Fruit fly (Drosophila melanogaster) whole organism, embryonic: Measurements from ENCODE around the gene Xport-B.

Experiments used
- Ada2b ChIP-seq: fragments of 200-800 bp; sonication (Bioruptor generic); IDR thresholded peaks from 2 replicates; pipeline ENCODE4 v1.3.6; 2022; ENCODE audit warnings: missing biosample characterization, missing genetic modification characterization
- Antp ChIP-seq: fragments of 200-800 bp; sonication (Bioruptor generic); optimal IDR thresholded peaks from 3 replicates; lab custom pipeline; 2016; ENCODE audit warnings: missing biosample characterization, missing genetic modification characterization
- Atf6 ChIP-seq: fragments of 200-800 bp; sonication (Bioruptor generic); IDR thresholded peaks from 2 replicates; pipeline ENCODE4 v1.3.6; 2022; ENCODE audit warnings: missing biosample characterization, missing genetic modification characterization
- BtbVII ChIP-seq: fragments of 200-800 bp; sonication (Bioruptor generic); optimal IDR thresholded peaks from 3 replicates; lab custom pipeline; 2017; ENCODE audit warnings: missing biosample characterization, mild to moderate bottlenecking, missing genetic modification characterization
- CG1024 ChIP-seq: fragments of 200-800 bp; sonication (Bioruptor generic); IDR thresholded peaks from 2 replicates; pipeline ENCODE4 v1.3.6; 2022; ENCODE audit warnings: missing biosample characterization, missing genetic modification characterization
- CG10543 ChIP-seq: fragments of 200-800 bp; sonication (Bioruptor generic); optimal IDR thresholded peaks from 3 replicates; lab custom pipeline; 2017; ENCODE audit warnings: missing biosample characterization, mild to moderate bottlenecking, missing genetic modification characterization, moderate library complexity
- CG10959 ChIP-seq: fragments of 200-800 bp; sonication (Bioruptor generic); IDR thresholded peaks from 2 replicates; pipeline ENCODE4 v1.3.6; 2022; ENCODE audit warnings: missing biosample characterization, missing genetic modification characterization
- CG11247 ChIP-seq: fragments of 200-800 bp; sonication (Bioruptor generic); IDR thresholded peaks from 2 replicates; pipeline ENCODE4 v1.3.6; 2022; ENCODE audit warnings: missing biosample characterization, missing genetic modification characterization
- CG11398 ChIP-seq: fragments of 200-800 bp; sonication (Bioruptor generic); optimal IDR thresholded peaks from 2 replicates; lab custom pipeline; 2016; ENCODE audit warnings: missing biosample characterization, missing genetic modification characterization
- CG11560 ChIP-seq: fragments of 200-800 bp; sonication (Bioruptor generic); IDR thresholded peaks from 3 replicates; pipeline ENCODE4 v1.3.6; 2022; ENCODE audit warnings: missing biosample characterization, missing genetic modification characterization
- CG12299 ChIP-seq: fragments of 200-800 bp; sonication (Bioruptor generic); optimal IDR thresholded peaks from 2 replicates; lab custom pipeline; 2018; ENCODE audit warnings: missing biosample characterization, mild to moderate bottlenecking, missing genetic modification characterization
- CG12769 ChIP-seq: fragments of 200-800 bp; sonication (Bioruptor generic); optimal IDR thresholded peaks from 2 replicates; lab custom pipeline; 2019; ENCODE audit warnings: missing biosample characterization, mild to moderate bottlenecking, missing genetic modification characterization, moderate library complexity
- CG13287 ChIP-seq: fragments of 200-800 bp; sonication (Bioruptor generic); IDR thresholded peaks from 2 replicates; pipeline ENCODE4 v1.3.6; 2022; ENCODE audit warnings: missing biosample characterization, missing genetic modification characterization; ENCODE audit not compliant: partially characterized antibody
- CG13424 ChIP-seq: fragments of 200-800 bp; sonication (Bioruptor generic); optimal IDR thresholded peaks from 2 replicates; lab custom pipeline; 2019; ENCODE audit warnings: missing biosample characterization, mild to moderate bottlenecking, missing genetic modification characterization, moderate library complexity
- CG14014 ChIP-seq: fragments of 200-800 bp; sonication (Bioruptor generic); IDR thresholded peaks from 2 replicates; pipeline ENCODE4 v1.3.6; 2022; ENCODE audit warnings: missing biosample characterization, missing genetic modification characterization
- CG14441 ChIP-seq: fragments of 200-800 bp; sonication (Bioruptor generic); IDR thresholded peaks from 2 replicates; pipeline ENCODE4 v1.3.6; 2022; ENCODE audit warnings: missing biosample characterization, missing genetic modification characterization
- CG15269 ChIP-seq: fragments of 200-800 bp; sonication (Bioruptor generic); optimal IDR thresholded peaks from 2 replicates; lab custom pipeline; 2018; ENCODE audit warnings: missing biosample characterization, mild to moderate bottlenecking, missing genetic modification characterization, moderate library complexity
- CG17802 ChIP-seq: fragments of 200-800 bp; sonication (Bioruptor generic); optimal IDR thresholded peaks from 2 replicates; lab custom pipeline; 2018; ENCODE audit warnings: missing biosample characterization, mild to moderate bottlenecking, missing genetic modification characterization, moderate library complexity
- CG2120 ChIP-seq: fragments of 200-800 bp; sonication (Bioruptor generic); optimal IDR thresholded peaks from 3 replicates; lab custom pipeline; 2016; ENCODE audit warnings: missing biosample characterization, missing genetic modification characterization
- CG2199 ChIP-seq: fragments of 200-800 bp; sonication (Bioruptor generic); IDR thresholded peaks from 3 replicates; pipeline ENCODE4 v1.3.6; 2022; ENCODE audit warnings: missing biosample characterization, missing genetic modification characterization
- CG32532 ChIP-seq: fragments of 200-800 bp; sonication (Bioruptor generic); IDR thresholded peaks from 2 replicates; pipeline ENCODE4 v1.3.6; 2022; ENCODE audit warnings: missing biosample characterization, missing genetic modification characterization
- CG6175 ChIP-seq: fragments of 200-800 bp; sonication (Bioruptor generic); IDR thresholded peaks from 3 replicates; pipeline ENCODE4 v1.3.6; 2022; ENCODE audit warnings: missing biosample characterization, missing genetic modification characterization
- CG9932 ChIP-seq: fragments of 200-800 bp; sonication (Bioruptor generic); IDR thresholded peaks from 2 replicates; pipeline ENCODE4 v1.3.6; 2022; ENCODE audit warnings: missing biosample characterization, missing genetic modification characterization
- CrebB ChIP-seq: fragments of 200-800 bp; sonication (Bioruptor generic); optimal IDR thresholded peaks from 3 replicates; lab custom pipeline; 2018; ENCODE audit warnings: missing biosample characterization, mild to moderate bottlenecking, missing genetic modification characterization
- Elba2 ChIP-seq: fragments of 200-800 bp; sonication (Bioruptor generic); optimal IDR thresholded peaks from 3 replicates; lab custom pipeline; 2016; ENCODE audit warnings: missing biosample characterization, missing genetic modification characterization
- Fer1 ChIP-seq: fragments of 200-800 bp; sonication (Bioruptor generic); optimal IDR thresholded peaks from 2 replicates; lab custom pipeline; 2017; ENCODE audit warnings: missing biosample characterization, mild to moderate bottlenecking, missing genetic modification characterization
- MTF-1 ChIP-seq: fragments of 200-800 bp; sonication (Bioruptor generic); optimal IDR thresholded peaks from 2 replicates; lab custom pipeline; 2018; ENCODE audit warnings: missing biosample characterization, mild to moderate bottlenecking, missing genetic modification characterization, borderline replicate concordance
- Meics ChIP-seq: fragments of 200-800 bp; sonication (Bioruptor generic); optimal IDR thresholded peaks from 2 replicates; lab custom pipeline; 2017; ENCODE audit warnings: missing biosample characterization, mild to moderate bottlenecking, missing genetic modification characterization
- Nf-YC ChIP-seq: fragments of 200-800 bp; optimal IDR thresholded peaks from 3 replicates; lab custom pipeline; 2019; ENCODE audit warnings: missing biosample characterization, mild to moderate bottlenecking, missing genetic modification characterization, moderate library complexity
- Pdp1 ChIP-seq, 2 experiments: fragments of 200-800 bp; sonication (Bioruptor generic); optimal IDR thresholded peaks; 3 replicates each; lab custom pipeline; 2016; ENCODE audit warnings: missing biosample characterization in 2 of 2, missing genetic modification characterization in 2 of 2, mild to moderate bottlenecking in 1 of 2, moderate library complexity in 1 of 2
- Rfx ChIP-seq: fragments of 200-800 bp; sonication (Bioruptor generic); IDR thresholded peaks from 2 replicates; pipeline ENCODE4 v1.3.6; 2022; ENCODE audit warnings: missing biosample characterization, missing genetic modification characterization
- Ssrp ChIP-seq: fragments of 200-800 bp; sonication (Bioruptor generic); optimal IDR thresholded peaks from 2 replicates; lab custom pipeline; 2018; ENCODE audit warnings: missing biosample characterization, mild to moderate bottlenecking, missing genetic modification characterization, moderate library complexity
- YL-1 ChIP-seq: fragments of 200-800 bp; sonication (Bioruptor generic); optimal IDR thresholded peaks from 3 replicates; lab custom pipeline; 2017; ENCODE audit warnings: missing biosample characterization, mild to moderate bottlenecking, missing genetic modification characterization
- caup ChIP-seq: fragments of 200-800 bp; sonication (Bioruptor generic); optimal IDR thresholded peaks from 3 replicates; lab custom pipeline; 2017; ENCODE audit warnings: missing biosample characterization, mild to moderate bottlenecking, missing genetic modification characterization, moderate library complexity; ENCODE audit not compliant: severe bottlenecking
- chinmo ChIP-seq: fragments of 200-800 bp; sonication (Bioruptor generic); IDR thresholded peaks from 4 replicates; pipeline ENCODE4 v1.3.6; 2022; ENCODE audit warnings: missing biosample characterization, missing genetic modification characterization; ENCODE audit not compliant: partially characterized antibody
- danr ChIP-seq: fragments of 200-800 bp; sonication (Bioruptor generic); IDR thresholded peaks from 2 replicates; pipeline ENCODE4 v1.3.6; 2022; ENCODE audit warnings: missing biosample characterization, missing genetic modification characterization
- dpn ChIP-seq, 2 experiments: fragments of 200-800 bp; sonication (Bioruptor generic); optimal IDR thresholded peaks; 3 replicates each; lab custom pipeline; 2016; ENCODE audit warnings: missing biosample characterization in 2 of 2, missing genetic modification characterization in 2 of 2
- dysf ChIP-seq: fragments of 200-800 bp; sonication (Bioruptor generic); IDR thresholded peaks from 3 replicates; pipeline ENCODE4 v1.3.6; 2022; ENCODE audit warnings: missing biosample characterization, missing genetic modification characterization
- ftz-f1 ChIP-seq: fragments of 200-800 bp; sonication (Bioruptor generic); optimal IDR thresholded peaks from 2 replicates; lab custom pipeline; 2016; ENCODE audit warnings: missing biosample characterization, missing genetic modification characterization
- gce ChIP-seq: fragments of 200-800 bp; sonication (Bioruptor generic); IDR thresholded peaks from 3 replicates; pipeline ENCODE4 v1.3.6; 2022; ENCODE audit warnings: missing biosample characterization, missing genetic modification characterization
- gfzf ChIP-seq: fragments of 200-800 bp; sonication (Bioruptor generic); optimal IDR thresholded peaks from 2 replicates; lab custom pipeline; 2016; ENCODE audit warnings: missing biosample characterization, mild to moderate bottlenecking, missing genetic modification characterization, moderate library complexity
- grau ChIP-seq: fragments of 200-800 bp; optimal IDR thresholded peaks from 3 replicates; lab custom pipeline; 2019; ENCODE audit warnings: missing biosample characterization, mild to moderate bottlenecking, missing genetic modification characterization, moderate library complexity
- insv ChIP-seq, 2 experiments: fragments of 200-800 bp; sonication (Bioruptor generic); optimal IDR thresholded peaks; 3 replicates each; lab custom pipeline; 2016 to 2018; ENCODE audit warnings: missing biosample characterization in 2 of 2, missing genetic modification characterization in 2 of 2
- lilli ChIP-seq: fragments of 200-800 bp; sonication (Bioruptor generic); optimal IDR thresholded peaks from 3 replicates; lab custom pipeline; 2016; ENCODE audit warnings: missing biosample characterization, missing genetic modification characterization
- mam ChIP-seq: fragments of 200-800 bp; sonication (Bioruptor generic); optimal IDR thresholded peaks from 3 replicates; lab custom pipeline; 2016; ENCODE audit warnings: missing biosample characterization, missing genetic modification characterization
- ranshi ChIP-seq: fragments of 200-800 bp; sonication (Bioruptor generic); IDR thresholded peaks from 2 replicates; pipeline ENCODE4 v1.3.6; 2022; ENCODE audit warnings: missing biosample characterization, missing genetic modification characterization
- sob ChIP-seq: fragments of 200-800 bp; sonication (Bioruptor generic); IDR thresholded peaks from 2 replicates; pipeline ENCODE4 v1.3.6; 2022; ENCODE audit warnings: missing biosample characterization, missing genetic modification characterization
- sr ChIP-seq: fragments of 200-800 bp; sonication (Bioruptor generic); IDR thresholded peaks from 3 replicates; pipeline ENCODE4 v1.3.6; 2022; ENCODE audit warnings: missing biosample characterization, missing genetic modification characterization
- sug ChIP-seq: fragments of 200-800 bp; optimal IDR thresholded peaks from 2 replicates; lab custom pipeline; 2019; ENCODE audit warnings: missing biosample characterization, mild to moderate bottlenecking, missing genetic modification characterization, moderate library complexity
- tgo ChIP-seq: fragments of 200-800 bp; sonication (Bioruptor generic); IDR thresholded peaks from 3 replicates; pipeline ENCODE4 v1.3.6; 2022; ENCODE audit warnings: missing biosample characterization, missing genetic modification characterization

The Xport-B gene

DNA sequence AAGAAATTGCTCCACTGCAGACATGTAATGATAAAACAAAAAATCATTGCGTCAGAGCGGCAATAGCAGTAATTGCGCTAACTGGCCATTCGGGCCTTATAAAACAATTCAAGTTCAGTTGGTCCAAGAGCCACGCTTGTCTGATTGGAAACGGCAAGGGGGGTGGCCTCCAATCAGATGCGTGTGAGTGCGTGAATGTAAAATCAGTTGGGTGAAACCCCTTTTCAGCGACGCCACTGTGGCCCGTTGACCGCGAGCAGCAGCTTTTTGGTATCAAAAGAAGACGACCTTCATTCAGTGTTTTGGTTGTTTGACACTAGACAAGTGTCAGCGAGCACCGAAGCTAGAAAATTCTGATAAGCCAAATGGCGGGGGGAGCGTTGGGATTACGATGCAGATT is 12.9 kb downstream of the Xport-B start:
- TF ChIP-seq Rfx: peak; percentile 75
- peak in 1 of 2 experiments; percentile 20 for TF ChIP-seq dpn (GFP tag; optimal IDR thresholded peaks at IDR 0.05; lab: Kevin White, UChicago)
- TF ChIP-seq gce (GFP tag; lab: Robert Waterston, UW): no peak
- TF ChIP-seq CG14014 (GFP tag; lab: Robert Waterston, UW): peak; percentile 65; the same call in 1 of the 2 replicates
- TF ChIP-seq CG32532 (GFP tag; lab: Robert Waterston, UW): peak; percentile 47; the same call in 1 of the 2 replicates
- peak; percentile 35 for TF ChIP-seq CG9932 (GFP tag; lab: Robert Waterston, UW)
- peak; percentile 19; the same call in 1 of the 2 replicates for TF ChIP-seq Atf6
- peak; percentile 46 for TF ChIP-seq Meics
- peak; percentile 16 for TF ChIP-seq MTF-1 (GFP tag; lab: Kevin White, UChicago)
- TF ChIP-seq CG15269 (tag; lab: Kevin White, UChicago): peak; percentile 64
- TF ChIP-seq danr: no peak
- no peak for TF ChIP-seq CG10959 (GFP tag; lab: Robert Waterston, UW)
- peak; percentile 91 for TF ChIP-seq ftz-f1 (GFP tag; lab: Kevin White, UChicago)
- no peak for TF ChIP-seq grau (tag; lab: Kevin White, UChicago)
- peak; percentile 11 for TF ChIP-seq Antp (GFP tag; lab: Kevin White, UChicago)
- TF ChIP-seq sug (tag; lab: Kevin White, UChicago): no peak
- 0 out of 3 replicates have a peak, but pooled peaks have one; percentile 42 for TF ChIP-seq CG2199 (GFP tag; lab: Robert Waterston, UW)
- TF ChIP-seq Pdp1 (GFP tag; optimal IDR thresholded peaks at IDR 0.05; lab: Kevin White, UChicago): peak in 1 of 2 experiments; percentile 39
- TF ChIP-seq CG10543 (GFP tag; lab: Kevin White, UChicago): peak; percentile 13
- TF ChIP-seq CG13287 (GFP tag; lab: Robert Waterston, UW): peak; percentile 14; the same call in 1 of the 2 replicates
- 0 out of 3 replicates have a peak, but pooled peaks have one; percentile 24 for TF ChIP-seq CG6175
- TF ChIP-seq Ssrp: no peak
- TF ChIP-seq YL-1 (GFP tag; lab: Kevin White, UChicago): no peak
- TF ChIP-seq CG2120 (GFP tag; lab: Kevin White, UChicago): peak; percentile 31
- TF ChIP-seq tgo (GFP tag; lab: Robert Waterston, UW): peak; percentile 19; the same call in 1 of the 3 replicates
- TF ChIP-seq chinmo: peak; percentile 83; the same call in 3 of the 4 replicates
- TF ChIP-seq ranshi (GFP tag; lab: Robert Waterston, UW): peak; percentile 24; the same call in 1 of the 2 replicates
- peak; percentile 36 for TF ChIP-seq Nf-YC (tag; lab: Kevin White, UChicago)
- peak; percentile 61 for TF ChIP-seq CG12769 (tag; lab: Kevin White, UChicago)
- TF ChIP-seq BtbVII (GFP tag; lab: Kevin White, UChicago): peak; percentile 19
- peak; percentile 37; the same call in 1 of the 2 replicates for TF ChIP-seq CG14441
- peak; percentile 7 for TF ChIP-seq lilli (GFP tag; lab: Kevin White, UChicago)
- peak; percentile 82 to 97 for TF ChIP-seq insv (GFP tag; optimal IDR thresholded peaks at IDR 0.05; lab: Kevin White, UChicago)
- peak; percentile 49; the same call in 1 of the 2 replicates for TF ChIP-seq sob
- TF ChIP-seq CG11398 (GFP tag; lab: Kevin White, UChicago): no peak
- 0 out of 3 replicates have a peak, but pooled peaks have one; percentile 22 for TF ChIP-seq sr (GFP tag; lab: Robert Waterston, UW)
- TF ChIP-seq caup: peak; percentile 9
- TF ChIP-seq dysf: peak; percentile 38; the same call in 2 of the 3 replicates
- peak; percentile 4 for TF ChIP-seq CG13424
- peak; percentile 43 for TF ChIP-seq Fer1 (GFP tag; lab: Kevin White, UChicago)
- peak; percentile 28 for TF ChIP-seq Elba2 (GFP tag; lab: Kevin White, UChicago)
- no peak for TF ChIP-seq CG12299 (tag; lab: Kevin White, UChicago)
- TF ChIP-seq CG11560 (tag; lab: Robert Waterston, UW): 0 out of 3 replicates have a peak, but pooled peaks have one; percentile 12
- TF ChIP-seq CG11247 (GFP tag; lab: Robert Waterston, UW): peak; percentile 42; the same call in 1 of the 2 replicates
- no peak for TF ChIP-seq mam (GFP tag; lab: Kevin White, UChicago)
- peak; percentile 18 for TF ChIP-seq CrebB
- no peak for TF ChIP-seq CG17802
- TF ChIP-seq Ada2b (GFP tag; lab: Robert Waterston, UW): peak; percentile 25; the same call in 1 of the 2 replicates
- 0 out of 2 replicates have a peak, but pooled peaks have one; percentile 18 for TF ChIP-seq CG1024
- TF ChIP-seq gfzf (GFP tag; lab: Kevin White, UChicago): no peak
